Worm (Caenorhabditis elegans) whole organism, L3 larva: ENCODE data around the gene K09E9.4.

Source experiments
- ZK546.5 ChIP-seq: sonication (generic microtip); optimal IDR thresholded peaks from 2 replicates; lab custom pipeline; 2017; ENCODE audit warnings: missing biosample characterization, missing genetic modification characterization
- fos-1 ChIP-seq: fragments of 150-350 bp; optimal IDR thresholded peaks from 2 replicates; lab custom pipeline; 2014; ENCODE audit warnings: missing biosample characterization, missing genetic modification characterization
- nhr-23 ChIP-seq: fragments of 150-350 bp; optimal IDR thresholded peaks from 2 replicates; lab custom pipeline; 2014; ENCODE audit warnings: missing biosample characterization, missing genetic modification reagents, missing genetic modification characterization
- nhr-237 ChIP-seq: fragments of 150-350 bp; optimal IDR thresholded peaks from 2 replicates; lab custom pipeline; 2014; ENCODE audit warnings: missing biosample characterization, missing genetic modification characterization
- nhr-25 ChIP-seq: sonication (generic microtip); optimal IDR thresholded peaks from 2 replicates; lab custom pipeline; 2017; ENCODE audit warnings: missing biosample characterization, missing genetic modification characterization
- nhr-77 ChIP-seq: fragments of 150-350 bp; optimal IDR thresholded peaks from 2 replicates; lab custom pipeline; 2014; ENCODE audit warnings: missing biosample characterization, missing genetic modification characterization
- pha-4 ChIP-seq: fragments of 150-350 bp; optimal IDR thresholded peaks from 2 replicates; lab custom pipeline; 2014; ENCODE audit warnings: missing biosample characterization, missing genetic modification reagents, missing genetic modification characterization
- snpc-4 ChIP-seq: fragments of 150-350 bp; optimal IDR thresholded peaks from 2 replicates; lab custom pipeline; 2014; ENCODE audit warnings: missing biosample characterization, missing genetic modification characterization

DNA sequence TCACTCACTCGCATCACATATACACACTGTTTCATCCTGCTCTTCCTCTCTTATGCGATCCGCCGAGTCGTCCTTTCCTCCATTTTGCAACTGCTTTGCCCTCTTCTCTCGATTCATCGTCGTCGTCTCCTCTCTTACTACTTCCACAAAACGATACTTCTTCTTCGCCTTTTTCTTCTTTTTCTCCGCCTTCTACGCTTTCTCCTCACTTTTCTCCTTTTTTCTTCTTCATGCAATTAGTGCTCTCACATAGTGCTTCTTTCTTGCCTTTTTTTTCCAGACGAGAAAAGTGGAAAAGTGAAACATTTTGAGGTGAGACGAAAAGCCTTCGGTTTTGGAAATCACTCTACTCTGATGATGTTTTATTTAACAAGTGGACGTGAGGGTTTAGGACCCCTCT is 29.3 kb upstream of the K09E9.4 start:
- TF ChIP-seq nhr-25 (tag; lab: Kevin White, UChicago) (no peak), nhr-237 (tag; lab: Kevin White, UChicago) (no peak), snpc-4 (tag; lab: Kevin White, UChicago) (no peak), nhr-77 (no peak), pha-4 (no peak), nhr-23 (tag; lab: Kevin White, UChicago) (no peak), ZK546.5 (tag; lab: Kevin White, UChicago) (no peak), fos-1 (no peak)
